Fruit fly (Drosophila melanogaster) S2 (cell line): ENCODE data around the gene Rab8.
A peak's percentile ranks its signal among the peaks of the same experiment; 100 is the strongest.

ENCODE experiments used
- CG8478 ChIP-seq: fragments of >200 bp; optimal IDR thresholded peaks from 2 replicates; lab custom pipeline; 2018
- CTCF ChIP-seq, 2 experiments: fragments of >200 bp; optimal IDR thresholded peaks; 2 replicates each; lab custom pipeline; 2018

Rab8 gene

DNA sequence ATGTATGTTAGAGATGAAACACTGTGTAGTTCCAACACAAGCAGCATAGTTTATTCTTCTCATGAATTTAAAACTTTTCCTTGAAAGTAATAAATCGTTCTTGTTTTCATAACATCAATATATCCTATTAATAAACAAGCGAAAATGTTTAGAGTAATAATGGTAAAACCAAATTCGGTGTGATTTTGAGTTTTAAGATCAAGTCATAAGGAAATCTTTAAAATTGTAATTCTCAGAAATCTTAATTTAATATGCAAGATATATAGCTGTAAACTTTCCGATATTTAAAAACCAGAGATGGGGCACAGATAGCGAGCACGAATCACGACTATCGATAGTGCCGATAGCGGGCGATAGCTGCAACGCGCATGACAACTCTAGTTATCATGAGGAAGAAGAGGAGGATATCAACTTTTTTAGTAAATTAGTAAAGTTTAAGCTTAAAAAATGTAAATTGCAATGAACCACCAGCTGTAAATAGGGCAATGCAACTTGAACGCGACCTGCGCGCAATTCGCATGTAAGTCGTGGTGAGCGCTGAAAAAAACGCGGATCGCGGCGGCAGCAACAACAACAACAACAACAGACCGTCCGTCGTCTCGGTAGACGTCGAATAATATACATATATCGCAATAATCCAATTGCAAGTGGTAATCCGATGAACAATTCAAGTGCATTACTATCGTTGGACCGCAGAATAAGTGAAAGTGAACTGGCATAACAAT lies 52.9 kb downstream of the Rab8 start, which contains the start of the genes Fibp and Deaf1:
Gene Fibp, minus strand, starts transcription at position 161 of the 725 bp plus-strand sequence.
Gene Deaf1, plus strand, starts transcription at position 368 of the 725 bp plus-strand sequence.
- TF ChIP-seq CTCF (optimal IDR thresholded peaks at IDR 0.05; lab: Kevin White, UChicago) (peak in 1 of 2 experiments; percentile 9), CG8478 (no peak)
